Worm (Caenorhabditis elegans) whole organism, late embryonic: ENCODE measurements around the gene pitp-1.

Experiments
- C08G9.2 ChIP-seq: sonication (generic microtip); optimal IDR thresholded peaks from 2 replicates; lab custom pipeline; 2016; ENCODE audit warnings: mild to moderate bottlenecking, missing genetic modification characterization, moderate library complexity, missing compliant biosample characterization
- C38D4.7 ChIP-seq: fragments of 200-800 bp; sonication (Bioruptor generic); optimal IDR thresholded peaks from 2 replicates; lab custom pipeline; 2018; ENCODE audit warnings: mild to moderate bottlenecking, missing genetic modification characterization, moderate library complexity, missing compliant biosample characterization
- F13H6.1 ChIP-seq: sonication (generic microtip); optimal IDR thresholded peaks from 2 replicates; lab custom pipeline; 2016; ENCODE audit warnings: missing genetic modification characterization, missing compliant biosample characterization
- T23F11.4 ChIP-seq: fragments of 200-800 bp; sonication (Bioruptor generic); optimal IDR thresholded peaks from 2 replicates; lab custom pipeline; 2018; ENCODE audit warnings: mild to moderate bottlenecking, missing genetic modification characterization, missing compliant biosample characterization
- ama-1 ChIP-seq: fragments of 150-350 bp; optimal IDR thresholded peaks from 2 replicates; lab custom pipeline; 2014
- ceh-14 ChIP-seq: sonication (generic microtip); optimal IDR thresholded peaks from 2 replicates; lab custom pipeline; 2016; ENCODE audit warnings: missing genotype, missing genetic modification characterization, missing compliant biosample characterization
- ceh-18 ChIP-seq: sonication (generic microtip); optimal IDR thresholded peaks from 2 replicates; lab custom pipeline; 2016; ENCODE audit warnings: missing genetic modification characterization, missing compliant biosample characterization
- ceh-30 ChIP-seq: fragments of 150-350 bp; optimal IDR thresholded peaks from 2 replicates; lab custom pipeline; 2014; ENCODE audit warnings: missing biosample characterization, missing genetic modification characterization
- ceh-31 ChIP-seq: sonication (generic microtip); optimal IDR thresholded peaks from 2 replicates; lab custom pipeline; 2016; ENCODE audit warnings: missing genetic modification characterization, missing compliant biosample characterization
- ceh-34 ChIP-seq: sonication (generic microtip); optimal IDR thresholded peaks from 2 replicates; lab custom pipeline; 2016; ENCODE audit warnings: mild to moderate bottlenecking, missing genetic modification characterization, missing compliant biosample characterization
- ceh-48 ChIP-seq: sonication (generic microtip); optimal IDR thresholded peaks from 2 replicates; lab custom pipeline; 2016; ENCODE audit warnings: missing genetic modification characterization, inconsistent platforms, missing compliant biosample characterization
- ceh-6 ChIP-seq: fragments of 200-800 bp; sonication (Bioruptor generic); optimal IDR thresholded peaks from 2 replicates; lab custom pipeline; 2018; ENCODE audit warnings: mild to moderate bottlenecking, missing genetic modification characterization, missing compliant biosample characterization
- ceh-9 ChIP-seq: sonication (generic microtip); optimal IDR thresholded peaks from 2 replicates; lab custom pipeline; 2016; ENCODE audit warnings: mild to moderate bottlenecking, missing genetic modification characterization, inconsistent platforms, missing compliant biosample characterization
- dve-1 ChIP-seq: sonication (generic microtip); optimal IDR thresholded peaks from 2 replicates; lab custom pipeline; 2017; ENCODE audit warnings: antibody characterized with exemption, mild to moderate bottlenecking, missing genetic modification characterization, missing compliant biosample characterization
- elt-4 ChIP-seq: sonication (generic microtip); optimal IDR thresholded peaks from 2 replicates; lab custom pipeline; 2016; ENCODE audit warnings: missing genetic modification characterization, missing compliant biosample characterization
- eyg-1 ChIP-seq: sonication (generic microtip); optimal IDR thresholded peaks from 2 replicates; lab custom pipeline; 2016; ENCODE audit warnings: missing genotype, missing genetic modification characterization, missing compliant biosample characterization
- fkh-10 ChIP-seq: fragments of 150-350 bp; optimal IDR thresholded peaks from 2 replicates; lab custom pipeline; 2014; ENCODE audit warnings: missing biosample characterization, missing genetic modification reagents, missing genetic modification characterization
- gmeb-2 ChIP-seq: sonication (generic microtip); optimal IDR thresholded peaks from 2 replicates; lab custom pipeline; 2016; ENCODE audit warnings: missing genetic modification characterization, inconsistent platforms, missing compliant biosample characterization
- hlh-15 ChIP-seq: sonication (generic microtip); optimal IDR thresholded peaks from 2 replicates; lab custom pipeline; 2016; ENCODE audit warnings: missing genetic modification characterization, missing compliant biosample characterization
- hlh-30 ChIP-seq: sonication (generic microtip); optimal IDR thresholded peaks from 2 replicates; lab custom pipeline; 2017; ENCODE audit warnings: antibody characterized with exemption, missing genetic modification characterization, missing compliant biosample characterization; ENCODE audit not compliant: insufficient read depth
- hlh-8 ChIP-seq: sonication (generic microtip); optimal IDR thresholded peaks from 2 replicates; lab custom pipeline; 2016; ENCODE audit warnings: missing genotype, missing genetic modification characterization, missing compliant biosample characterization
- lin-11 ChIP-seq: fragments of 200-800 bp; sonication (Bioruptor generic); optimal IDR thresholded peaks from 2 replicates; lab custom pipeline; 2018; ENCODE audit warnings: mild to moderate bottlenecking, missing genetic modification characterization, missing compliant biosample characterization
- madf-2 ChIP-seq: sonication (generic microtip); optimal IDR thresholded peaks from 2 replicates; lab custom pipeline; 2017; ENCODE audit warnings: missing genetic modification characterization, missing compliant biosample characterization
- nfya-1 ChIP-seq: sonication (generic microtip); optimal IDR thresholded peaks from 2 replicates; lab custom pipeline; 2017; ENCODE audit warnings: missing genetic modification characterization, mild to moderate bottlenecking, missing compliant biosample characterization, antibody characterized with exemption, moderate library complexity
- nhr-11 ChIP-seq: fragments of 150-350 bp; optimal IDR thresholded peaks from 2 replicates; lab custom pipeline; 2014; ENCODE audit warnings: missing biosample characterization, missing genetic modification characterization
- odd-2 ChIP-seq: sonication (generic microtip); optimal IDR thresholded peaks from 2 replicates; lab custom pipeline; 2017; ENCODE audit warnings: antibody characterized with exemption, mild to moderate bottlenecking, missing genetic modification characterization, missing compliant biosample characterization
- pat-9 ChIP-seq: fragments of 200-800 bp; sonication (Bioruptor generic); optimal IDR thresholded peaks from 2 replicates; lab custom pipeline; 2018; ENCODE audit warnings: mild to moderate bottlenecking, missing genetic modification characterization, moderate library complexity, missing compliant biosample characterization
- pax-1 ChIP-seq: fragments of 150-350 bp; optimal IDR thresholded peaks from 2 replicates; lab custom pipeline; 2014; ENCODE audit warnings: missing biosample characterization, missing genetic modification characterization
- pha-4 ChIP-seq: fragments of 150-350 bp; optimal IDR thresholded peaks from 2 replicates; lab custom pipeline; 2018; ENCODE audit warnings: missing biosample characterization, missing genetic modification reagents, missing genetic modification characterization
- pros-1 ChIP-seq: fragments of 150-350 bp; optimal IDR thresholded peaks from 2 replicates; lab custom pipeline; 2014; ENCODE audit warnings: missing biosample characterization, missing genetic modification reagents, missing genetic modification characterization
- ref-2 ChIP-seq: sonication (generic microtip); optimal IDR thresholded peaks from 2 replicates; lab custom pipeline; 2016; ENCODE audit warnings: missing genetic modification characterization, missing compliant biosample characterization
- rnt-1 ChIP-seq: sonication (generic microtip); optimal IDR thresholded peaks from 2 replicates; lab custom pipeline; 2016; ENCODE audit warnings: missing genetic modification characterization, missing compliant biosample characterization
- sox-2 ChIP-seq: fragments of 200-800 bp; sonication (Bioruptor generic); IDR thresholded peaks from 2 replicates; pipeline ENCODE4 v1.3.6; 2022; ENCODE audit warnings: missing genetic modification reagents, missing genetic modification characterization, missing compliant biosample characterization
- tbx-2 ChIP-seq: sonication (generic microtip); optimal IDR thresholded peaks from 2 replicates; lab custom pipeline; 2016; ENCODE audit warnings: missing genetic modification characterization, missing compliant biosample characterization
- unc-3 ChIP-seq, 2 experiments: fragments of 200-800 bp in 1 of 2; sonication (Bioruptor generic) in 1 of 2; sonication (generic microtip) in 1 of 2; conservative IDR thresholded peaks in 1 of 2; optimal IDR thresholded peaks in 1 of 2; 2 replicates each; pipeline versions ENCODE4 v1.3.6 to Lab custom; 2016 to 2022; ENCODE audit warnings: missing compliant biosample characterization in 2 of 2, missing genetic modification characterization in 2 of 2, missing genetic modification reagents in 1 of 2
- unc-42 ChIP-seq: sonication (generic microtip); optimal IDR thresholded peaks from 2 replicates; lab custom pipeline; 2016; ENCODE audit warnings: missing genotype, missing genetic modification characterization, missing compliant biosample characterization
- unc-55 ChIP-seq: sonication (generic microtip); optimal IDR thresholded peaks from 2 replicates; lab custom pipeline; 2017; ENCODE audit warnings: missing biosample characterization, missing genetic modification reagents, missing genetic modification characterization
- unc-86 ChIP-seq: sonication (generic microtip); optimal IDR thresholded peaks from 2 replicates; lab custom pipeline; 2016; ENCODE audit warnings: missing genetic modification characterization, missing compliant biosample characterization
- ztf-16 ChIP-seq: sonication (generic microtip); optimal IDR thresholded peaks from 2 replicates; lab custom pipeline; 2017; ENCODE audit warnings: missing genetic modification characterization, missing compliant biosample characterization

The pitp-1 gene

DNA sequence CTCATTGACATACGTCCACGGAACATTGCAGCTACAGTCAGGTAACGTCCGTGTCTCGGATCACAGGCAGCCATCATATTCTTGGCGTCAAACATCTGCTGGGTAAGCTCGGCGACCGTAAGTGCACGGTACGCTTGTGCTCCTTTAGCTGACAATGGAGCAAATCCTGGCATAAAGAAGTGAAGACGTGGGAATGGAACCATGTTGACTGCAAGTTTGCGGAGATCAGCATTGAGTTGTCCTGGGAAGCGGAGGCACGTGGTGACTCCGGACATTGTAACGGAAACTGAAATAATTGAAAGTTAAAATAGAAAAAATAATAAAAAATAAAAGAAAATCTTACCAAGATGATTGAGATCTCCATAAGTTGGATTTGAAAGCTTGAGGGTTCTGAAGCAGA is 9.9 kb upstream of the pitp-1 start:
- TF ChIP-seq F13H6.1 (no peak), elt-4 (tag; lab: Kevin White, UChicago) (no peak), C08G9.2 (tag; lab: Kevin White, UChicago) (no peak), hlh-8 (no peak), ceh-30 (tag; lab: Kevin White, UChicago) (no peak), odd-2 (tag; lab: Kevin White, UChicago) (no peak), pros-1 (tag; lab: Kevin White, UChicago) (no peak), pat-9 (tag; lab: Kevin White, UChicago) (no peak), madf-2 (tag; lab: Kevin White, UChicago) (no peak), ceh-14 (tag; lab: Kevin White, UChicago) (no peak), ama-1 (lab: Kevin White, UChicago) (no peak), ceh-6 (GFP tag; lab: Kevin White, UChicago) (no peak)

DNA sequence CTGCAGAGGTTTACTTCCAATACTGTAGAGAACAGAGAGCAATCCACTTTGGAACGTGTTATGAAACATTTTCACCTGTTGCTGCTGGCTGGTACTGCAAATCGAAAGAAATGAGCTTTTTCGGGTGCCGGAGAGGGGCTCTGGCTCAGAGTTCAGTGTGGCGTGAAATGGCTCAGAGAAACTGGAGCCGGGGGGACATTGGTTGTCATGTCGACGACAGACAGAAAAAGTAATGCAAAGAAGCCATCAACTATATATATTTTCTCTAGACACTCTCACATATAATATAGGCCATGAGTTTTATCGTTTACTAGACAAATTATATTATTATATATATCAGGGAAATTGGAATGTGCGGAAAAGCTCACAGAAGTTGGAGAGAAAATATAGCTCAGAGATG is 7.8 kb upstream of the pitp-1 start, which contains the start of gene cfap-20:
Gene cfap-20, minus strand, starts transcription at position 101 of the 400 bp plus-strand sequence.
- TF ChIP-seq ceh-18 (tag; lab: Kevin White, UChicago) (no peak), nhr-11 (tag; lab: Kevin White, UChicago) (no peak), C38D4.7 (GFP tag; lab: Kevin White, UChicago) (no peak), rnt-1 (no peak), hlh-15 (tag; lab: Kevin White, UChicago) (no peak), unc-86 (no peak), ceh-9 (tag; lab: Kevin White, UChicago) (no peak), lin-11 (no peak), unc-3 (GFP tag; conservative IDR thresholded peaks at IDR 0.05; lab: Robert Waterston, UW) (no peak), unc-3 (tag; optimal IDR thresholded peaks at IDR 0.05; lab: Kevin White, UChicago) (no peak)
- TF ChIP-seq, all 69 proteins: peak for 0

ce11 chrIII:3534185-3534584 is 4.6 kb upstream of the pitp-1 start:
- TF ChIP-seq pros-1 (tag; lab: Kevin White, UChicago) (no peak), T23F11.4 (no peak), fkh-10 (no peak)

DNA sequence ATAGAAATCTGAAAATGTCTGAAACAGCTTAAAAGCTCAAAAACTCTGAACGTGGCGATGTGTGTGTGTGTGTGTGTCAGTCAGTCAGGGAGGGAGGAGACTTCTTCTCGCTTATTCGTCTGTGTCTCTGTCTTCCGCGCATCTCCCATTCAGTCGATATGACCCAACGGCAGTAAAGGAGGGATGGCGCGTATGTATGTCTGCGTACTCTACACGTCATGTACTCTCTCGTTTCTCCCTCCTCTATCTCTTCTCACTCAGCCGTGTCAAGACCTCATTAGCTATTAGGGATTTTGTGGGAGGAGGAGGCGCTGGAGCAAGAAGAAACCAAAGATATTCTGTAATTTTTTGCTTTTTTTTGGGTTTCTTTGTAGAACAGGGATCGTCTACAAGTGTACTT is 2.4 kb upstream of the pitp-1 start:
- TF ChIP-seq hlh-30 (tag; lab: Kevin White, UChicago) (peak; percentile 63), eyg-1 (tag; lab: Kevin White, UChicago) (no peak), rnt-1 (peak; percentile 35), unc-55 (GFP tag; lab: Kevin White, UChicago) (peak; percentile 87), dve-1 (tag; lab: Kevin White, UChicago) (peak; percentile 4), pax-1 (tag; lab: Kevin White, UChicago) (peak; percentile 61), ref-2 (tag; lab: Kevin White, UChicago) (peak; percentile 68), C38D4.7 (GFP tag; lab: Kevin White, UChicago) (no peak), ceh-34 (tag; lab: Kevin White, UChicago) (peak; percentile 21), fkh-10 (no peak), gmeb-2 (tag; lab: Kevin White, UChicago) (no peak), ceh-48 (tag; lab: Kevin White, UChicago) (peak; percentile 72), pat-9 (tag; lab: Kevin White, UChicago) (no peak), pha-4 (tag; lab: Kevin White, UChicago) (no peak), unc-42 (tag; lab: Kevin White, UChicago) (peak; percentile 68), nfya-1 (tag; lab: Kevin White, UChicago) (peak; percentile 82), ceh-31 (tag; lab: Kevin White, UChicago) (peak; percentile 87), sox-2 (GFP tag; lab: Robert Waterston, UW) (no peak), ceh-18 (tag; lab: Kevin White, UChicago) (peak; percentile 20), ztf-16 (tag; lab: Kevin White, UChicago) (no peak), ceh-9 (tag; lab: Kevin White, UChicago) (no peak), madf-2 (tag; lab: Kevin White, UChicago) (no peak), tbx-2 (tag; lab: Kevin White, UChicago) (peak; percentile 69)
